Worm (Caenorhabditis elegans) whole organism, mixed stage, embryonic: ENCODE data around the gene hid-1.

ENCODE experiments used
- ham-2 ChIP-seq: fragments of 200-800 bp; sonication (Bioruptor generic); optimal IDR thresholded peaks from 2 replicates; lab custom pipeline; 2018; ENCODE audit warnings: mild to moderate bottlenecking, missing genetic modification characterization, missing compliant biosample characterization
- mab-5 ChIP-seq: fragments of 150-350 bp; optimal IDR thresholded peaks from 2 replicates; lab custom pipeline; 2014; ENCODE audit warnings: missing biosample characterization, missing genetic modification characterization
- pha-4 ChIP-seq: fragments of 150-350 bp; optimal IDR thresholded peaks from 2 replicates; lab custom pipeline; 2018; ENCODE audit warnings: missing biosample characterization, missing genetic modification reagents, missing genetic modification characterization

DNA sequence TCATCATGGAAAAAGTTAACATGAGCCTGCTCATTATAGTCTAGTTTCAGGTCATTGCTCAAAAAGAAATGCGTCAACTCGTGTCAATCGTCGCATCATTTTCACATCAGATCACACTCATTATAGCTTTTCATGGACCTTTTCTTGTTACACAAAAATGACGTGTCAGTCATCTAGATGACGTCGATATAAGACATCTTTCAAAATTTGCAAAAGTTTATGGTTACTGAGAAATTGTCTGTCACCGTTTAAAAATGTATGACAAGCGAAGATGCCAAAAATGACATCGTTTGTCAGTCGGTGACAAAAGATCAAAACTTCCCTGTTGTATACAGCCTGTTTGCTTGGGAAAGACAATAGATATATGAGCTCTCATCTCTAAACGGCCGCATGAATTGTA is 47.7 kb upstream of the hid-1 start:
- TF ChIP-seq ham-2 (GFP tag; lab: Kevin White, UChicago) (no peak), pha-4 (tag; lab: Kevin White, UChicago) (no peak), mab-5 (tag; lab: Kevin White, UChicago) (no peak)
